Fruit fly (Drosophila melanogaster): ENCODE results near the gene CG6527.

dm6 chr3L:10533878-10534277, 25.0 kb downstream of the CG6527 start:
- TF ChIP-seq CG7368 (GFP tag; optimal IDR thresholded peaks at IDR 0.05), result no peak
- no peak for TF ChIP-seq Sox14 (GFP tag; optimal IDR thresholded peaks at IDR 0.05)
- no peak for TF ChIP-seq Sox102F (GFP tag; optimal IDR thresholded peaks at IDR 0.05)
- TF ChIP-seq CG6808 (GFP tag; optimal IDR thresholded peaks at IDR 0.05), result peak; percentile 71
- peak; percentile 9 for TF ChIP-seq CG8632 (GFP tag; optimal IDR thresholded peaks at IDR 0.05)
- TF ChIP-seq Gug (GFP tag; IDR thresholded peaks at IDR 0.05), result no peak
- no peak for TF ChIP-seq achi (GFP tag; optimal IDR thresholded peaks at IDR 0.05)
- no peak for TF ChIP-seq svp (GFP tag)
- TF ChIP-seq CG15336 (GFP tag; IDR thresholded peaks at IDR 0.05), result no peak
- no peak for TF ChIP-seq CG16779 (tag; optimal IDR thresholded peaks at IDR 0.05)
- TF ChIP-seq vri (GFP tag; optimal IDR thresholded peaks at IDR 0.05), result no peak

All from whole organism, prepupa.